Fruit fly (Drosophila melanogaster) whole organism, embryonic: ENCODE results near the gene Nf-YA.
A peak's percentile ranks its signal among the peaks of the same experiment; 100 is the strongest.

Experiments used
- Adf1 ChIP-seq: fragments of 200-800 bp; sonication (Bioruptor generic); IDR thresholded peaks from 2 replicates; pipeline ENCODE4 v1.3.6; 2022; ENCODE audit warnings: missing biosample characterization, missing genetic modification characterization
- Atf-2 ChIP-seq: fragments of 200-800 bp; sonication (Bioruptor generic); optimal IDR thresholded peaks from 2 replicates; lab custom pipeline; 2016; ENCODE audit warnings: missing biosample characterization, missing genetic modification characterization
- CG12391 ChIP-seq: fragments of 200-800 bp; sonication (Bioruptor generic); optimal IDR thresholded peaks from 3 replicates; lab custom pipeline; 2018; ENCODE audit warnings: missing biosample characterization, mild to moderate bottlenecking, missing genetic modification characterization, moderate library complexity
- CG12769 ChIP-seq: fragments of 200-800 bp; sonication (Bioruptor generic); optimal IDR thresholded peaks from 2 replicates; lab custom pipeline; 2019; ENCODE audit warnings: missing biosample characterization, mild to moderate bottlenecking, missing genetic modification characterization, moderate library complexity
- CG13123 ChIP-seq: fragments of 200-800 bp; sonication (Bioruptor generic); optimal IDR thresholded peaks from 2 replicates; lab custom pipeline; 2016; ENCODE audit warnings: missing biosample characterization, missing genetic modification characterization
- CG15073 ChIP-seq: fragments of 200-800 bp; sonication (Bioruptor generic); optimal IDR thresholded peaks from 2 replicates; lab custom pipeline; 2016; ENCODE audit warnings: missing biosample characterization, missing genetic modification characterization
- CG1647 ChIP-seq: fragments of 200-800 bp; sonication (Bioruptor generic); optimal IDR thresholded peaks from 3 replicates; lab custom pipeline; 2016; ENCODE audit warnings: missing biosample characterization, missing genetic modification characterization
- CG17359 ChIP-seq: fragments of 200-800 bp; sonication (Bioruptor generic); optimal IDR thresholded peaks from 3 replicates; lab custom pipeline; 2018; ENCODE audit warnings: missing biosample characterization, mild to moderate bottlenecking, missing genetic modification characterization, moderate library complexity
- CG17385 ChIP-seq: fragments of 200-800 bp; sonication (Bioruptor generic); optimal IDR thresholded peaks from 3 replicates; lab custom pipeline; 2018; ENCODE audit warnings: missing biosample characterization, mild to moderate bottlenecking, missing genetic modification characterization
- CG30431 ChIP-seq: fragments of 200-800 bp; sonication (Bioruptor generic); optimal IDR thresholded peaks from 2 replicates; lab custom pipeline; 2017; ENCODE audit warnings: missing biosample characterization, missing genetic modification characterization
- CG3163 ChIP-seq: fragments of 200-800 bp; sonication (Bioruptor generic); optimal IDR thresholded peaks from 3 replicates; lab custom pipeline; 2016; ENCODE audit warnings: missing biosample characterization, missing genetic modification characterization
- CG33213 ChIP-seq: fragments of 200-800 bp; sonication (Bioruptor generic); optimal IDR thresholded peaks from 3 replicates; lab custom pipeline; 2016; ENCODE audit warnings: missing biosample characterization, missing genetic modification characterization
- CG4730 ChIP-seq: fragments of 200-800 bp; sonication (Bioruptor generic); IDR thresholded peaks from 2 replicates; pipeline ENCODE4 v1.3.6; 2022; ENCODE audit warnings: missing biosample characterization, missing genetic modification characterization
- CG5180 ChIP-seq: fragments of 200-800 bp; sonication (Bioruptor generic); optimal IDR thresholded peaks from 3 replicates; lab custom pipeline; 2017; ENCODE audit warnings: missing biosample characterization, missing genetic modification characterization, mild to moderate bottlenecking, moderate library complexity, missing genetic modification reagents
- CG5245 ChIP-seq: fragments of 200-800 bp; sonication (Bioruptor generic); optimal IDR thresholded peaks from 3 replicates; lab custom pipeline; 2016; ENCODE audit warnings: missing biosample characterization, missing genetic modification characterization
- CG6654 ChIP-seq: fragments of 200-800 bp; sonication (Bioruptor generic); optimal IDR thresholded peaks from 2 replicates; lab custom pipeline; 2017; ENCODE audit warnings: missing biosample characterization, mild to moderate bottlenecking, missing genetic modification characterization
- CG6854 ChIP-seq: fragments of 200-800 bp; sonication (Bioruptor generic); optimal IDR thresholded peaks from 3 replicates; lab custom pipeline; 2017; ENCODE audit warnings: missing biosample characterization, mild to moderate bottlenecking, missing genetic modification characterization
- CG8359 ChIP-seq: fragments of 200-800 bp; sonication (Bioruptor generic); optimal IDR thresholded peaks from 2 replicates; lab custom pipeline; 2017; ENCODE audit warnings: missing biosample characterization, mild to moderate bottlenecking, missing genetic modification characterization, borderline replicate concordance
- CTCF ChIP-seq: fragments of 200-800 bp; sonication (Bioruptor generic); optimal IDR thresholded peaks from 2 replicates; lab custom pipeline; 2017; ENCODE audit warnings: missing biosample characterization, mild to moderate bottlenecking, missing genetic modification characterization, moderate library complexity
- CkIIα-i1 ChIP-seq: fragments of 200-800 bp; sonication (Bioruptor generic); IDR thresholded peaks from 2 replicates; pipeline ENCODE4 v1.3.6; 2022; ENCODE audit warnings: missing biosample characterization, missing genetic modification characterization
- Dad ChIP-seq: fragments of 200-800 bp; sonication (Bioruptor generic); optimal IDR thresholded peaks from 3 replicates; lab custom pipeline; 2016; ENCODE audit warnings: missing biosample characterization, missing genetic modification characterization
- Dp ChIP-seq: fragments of 200-800 bp; sonication (Bioruptor generic); optimal IDR thresholded peaks from 2 replicates; lab custom pipeline; 2018; ENCODE audit warnings: missing biosample characterization, mild to moderate bottlenecking, missing genetic modification characterization, moderate library complexity
- Fer1 ChIP-seq: fragments of 200-800 bp; sonication (Bioruptor generic); optimal IDR thresholded peaks from 2 replicates; lab custom pipeline; 2017; ENCODE audit warnings: missing biosample characterization, mild to moderate bottlenecking, missing genetic modification characterization
- Hey ChIP-seq: fragments of 200-800 bp; sonication (Bioruptor generic); optimal IDR thresholded peaks from 3 replicates; lab custom pipeline; 2018; ENCODE audit warnings: missing biosample characterization, mild to moderate bottlenecking, missing genetic modification characterization
- Kr ChIP-seq: fragments of 200-800 bp; sonication (Bioruptor generic); optimal IDR thresholded peaks from 2 replicates; lab custom pipeline; 2017; ENCODE audit warnings: missing biosample characterization, mild to moderate bottlenecking, missing genetic modification characterization
- Mad ChIP-seq: fragments of 200-800 bp; sonication (Bioruptor generic); optimal IDR thresholded peaks from 2 replicates; lab custom pipeline; 2016; ENCODE audit warnings: missing biosample characterization, missing genetic modification characterization
- Myb ChIP-seq: fragments of 200-800 bp; sonication (Bioruptor generic); optimal IDR thresholded peaks from 2 replicates; lab custom pipeline; 2016; ENCODE audit warnings: missing biosample characterization, missing genetic modification characterization
- NFAT ChIP-seq: fragments of 200-800 bp; sonication (Bioruptor generic); IDR thresholded peaks from 2 replicates; pipeline ENCODE4 v1.3.6; 2022; ENCODE audit warnings: missing biosample characterization, missing genetic modification characterization
- NK7.1 ChIP-seq: fragments of 200-800 bp; sonication (Bioruptor generic); optimal IDR thresholded peaks from 3 replicates; lab custom pipeline; 2016; ENCODE audit warnings: missing biosample characterization, missing genetic modification characterization
- Ptx1 ChIP-seq: fragments of 200-800 bp; sonication (Bioruptor generic); IDR thresholded peaks from 2 replicates; pipeline ENCODE4 v1.3.6; 2022; ENCODE audit warnings: missing biosample characterization, missing genetic modification characterization
- Vsx1 ChIP-seq: fragments of 200-800 bp; sonication (Bioruptor generic); optimal IDR thresholded peaks from 2 replicates; lab custom pipeline; 2017; ENCODE audit warnings: missing biosample characterization, mild to moderate bottlenecking, missing genetic modification characterization, missing genetic modification reagents
- Xbp1 ChIP-seq: fragments of 200-800 bp; sonication (Bioruptor generic); optimal IDR thresholded peaks from 3 replicates; lab custom pipeline; 2016; ENCODE audit warnings: missing biosample characterization, mild to moderate bottlenecking, missing genetic modification characterization
- cg ChIP-seq: fragments of 200-800 bp; sonication (Bioruptor generic); optimal IDR thresholded peaks from 3 replicates; lab custom pipeline; 2019; ENCODE audit warnings: missing biosample characterization, mild to moderate bottlenecking, missing genetic modification characterization, moderate library complexity
- chm ChIP-seq: fragments of 200-800 bp; sonication (Bioruptor generic); IDR thresholded peaks from 2 replicates; pipeline ENCODE4 v1.3.6; 2022; ENCODE audit warnings: missing biosample characterization, missing genetic modification characterization
- chn ChIP-seq: fragments of 200-800 bp; sonication (Bioruptor generic); optimal IDR thresholded peaks from 2 replicates; lab custom pipeline; 2016; ENCODE audit warnings: missing biosample characterization, missing genetic modification characterization
- exex ChIP-seq: fragments of 200-800 bp; sonication (Bioruptor generic); optimal IDR thresholded peaks from 4 replicates; lab custom pipeline; 2018; ENCODE audit warnings: missing biosample characterization, mild to moderate bottlenecking, missing genetic modification characterization, moderate library complexity
- hbn ChIP-seq: fragments of 200-800 bp; sonication (Bioruptor generic); IDR thresholded peaks from 2 replicates; pipeline ENCODE4 v1.3.6; 2022; ENCODE audit warnings: missing biosample characterization, missing genetic modification characterization; ENCODE audit not compliant: partially characterized antibody
- her ChIP-seq: fragments of 200-800 bp; sonication (Bioruptor generic); optimal IDR thresholded peaks from 2 replicates; lab custom pipeline; 2016; ENCODE audit warnings: missing biosample characterization, missing genetic modification characterization
- inv ChIP-seq: fragments of 200-800 bp; sonication (Bioruptor generic); IDR thresholded peaks from 2 replicates; pipeline ENCODE4 v1.3.6; 2022; ENCODE audit warnings: missing biosample characterization, missing genetic modification characterization; ENCODE audit not compliant: partially characterized antibody
- lbe ChIP-seq: fragments of 200-800 bp; sonication (Bioruptor generic); optimal IDR thresholded peaks from 2 replicates; lab custom pipeline; 2016; ENCODE audit warnings: missing biosample characterization, mild to moderate bottlenecking, missing genetic modification characterization
- lilli ChIP-seq: fragments of 200-800 bp; sonication (Bioruptor generic); optimal IDR thresholded peaks from 3 replicates; lab custom pipeline; 2016; ENCODE audit warnings: missing biosample characterization, missing genetic modification characterization
- mam ChIP-seq: fragments of 200-800 bp; sonication (Bioruptor generic); optimal IDR thresholded peaks from 3 replicates; lab custom pipeline; 2016; ENCODE audit warnings: missing biosample characterization, missing genetic modification characterization
- nerfin-2 ChIP-seq: fragments of 200-800 bp; sonication (Bioruptor generic); IDR thresholded peaks from 2 replicates; pipeline ENCODE4 v1.3.6; 2022; ENCODE audit warnings: missing biosample characterization, missing genetic modification characterization; ENCODE audit not compliant: partially characterized antibody
- odd ChIP-seq: fragments of 200-800 bp; sonication (Bioruptor generic); optimal IDR thresholded peaks from 2 replicates; lab custom pipeline; 2017; ENCODE audit warnings: missing biosample characterization, mild to moderate bottlenecking, missing genetic modification characterization
- p53 ChIP-seq: fragments of 200-800 bp; sonication (Bioruptor generic); optimal IDR thresholded peaks from 2 replicates; lab custom pipeline; 2016; ENCODE audit warnings: missing biosample characterization, missing genetic modification characterization
- phol ChIP-seq: fragments of 200-800 bp; sonication (Bioruptor generic); optimal IDR thresholded peaks from 3 replicates; lab custom pipeline; 2018; ENCODE audit warnings: missing biosample characterization, mild to moderate bottlenecking, missing genetic modification characterization, moderate library complexity
- prd ChIP-seq, 3 experiments: fragments of >200 bp in 2 of 3; fragments of 200-800 bp in 1 of 3; sonication (Bioruptor generic) in 1 of 3; optimal IDR thresholded peaks in 2 of 3; IDR thresholded peaks in 1 of 3; 2 replicates in 2 of 3; 3 replicates in 1 of 3; pipeline versions ENCODE4 v1.3.6 to Lab custom; 2017 to 2022; ENCODE audit warnings: missing biosample characterization in 1 of 3, missing genetic modification characterization in 1 of 3
- pzg ChIP-seq: fragments of 200-800 bp; sonication (Bioruptor generic); optimal IDR thresholded peaks from 3 replicates; lab custom pipeline; 2018; ENCODE audit warnings: missing biosample characterization, mild to moderate bottlenecking, missing genetic modification characterization, moderate library complexity
- ranshi ChIP-seq: fragments of 200-800 bp; sonication (Bioruptor generic); IDR thresholded peaks from 2 replicates; pipeline ENCODE4 v1.3.6; 2022; ENCODE audit warnings: missing biosample characterization, missing genetic modification characterization
- sr ChIP-seq: fragments of 200-800 bp; sonication (Bioruptor generic); IDR thresholded peaks from 3 replicates; pipeline ENCODE4 v1.3.6; 2022; ENCODE audit warnings: missing biosample characterization, missing genetic modification characterization
- trh ChIP-seq: fragments of 200-800 bp; sonication (Bioruptor generic); optimal IDR thresholded peaks from 2 replicates; lab custom pipeline; 2016; ENCODE audit warnings: missing biosample characterization, missing genetic modification characterization

Nf-YA gene

DNA sequence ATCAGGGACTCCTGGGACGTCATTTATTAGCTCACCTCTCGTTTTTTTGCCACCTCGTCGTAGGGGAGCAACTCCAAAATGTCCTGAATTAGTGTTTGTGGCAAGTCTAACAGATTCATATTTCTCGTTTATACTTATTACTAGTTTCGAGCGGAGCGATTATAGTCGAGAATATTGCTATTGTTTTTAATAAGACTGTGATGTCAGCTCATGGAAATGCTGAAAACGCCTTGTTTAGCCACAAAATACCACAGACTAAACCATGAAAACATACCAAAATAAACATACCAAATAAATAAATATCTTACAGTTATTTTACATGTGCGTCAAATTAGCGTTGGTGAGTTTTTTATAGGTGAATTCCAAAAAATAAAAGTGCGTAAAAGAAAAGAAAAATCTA is 45.5 kb upstream of the Nf-YA start, which contains the start of gene pall (continued):
- peak; percentile 34 for TF ChIP-seq Fer1 (GFP tag; lab: Kevin White, UChicago)
- no peak for TF ChIP-seq CG12769 (tag; lab: Kevin White, UChicago)
- no peak for TF ChIP-seq ranshi (GFP tag; lab: Robert Waterston, UW)
- no peak for TF ChIP-seq phol (tag; lab: Kevin White, UChicago)
- TF ChIP-seq CG17385 (GFP tag; lab: Kevin White, UChicago), result no peak
- no peak for TF ChIP-seq CG1647 (GFP tag; lab: Kevin White, UChicago)
- TF ChIP-seq CG6854, result peak; percentile 13
- no peak for TF ChIP-seq cg
- no peak for TF ChIP-seq CG17359
- TF ChIP-seq CTCF (GFP tag; lab: Kevin White, UChicago), result peak; percentile 63
- peak; percentile 86 for TF ChIP-seq pzg (GFP tag; lab: Kevin White, UChicago)
- no peak for TF ChIP-seq CG30431 (GFP tag; lab: Kevin White, UChicago)
- TF ChIP-seq CG33213, result no peak
- peak; percentile 55 for TF ChIP-seq Dp
- TF ChIP-seq CG15073, result no peak
- TF ChIP-seq, all 482 proteins: peak for 36

DNA sequence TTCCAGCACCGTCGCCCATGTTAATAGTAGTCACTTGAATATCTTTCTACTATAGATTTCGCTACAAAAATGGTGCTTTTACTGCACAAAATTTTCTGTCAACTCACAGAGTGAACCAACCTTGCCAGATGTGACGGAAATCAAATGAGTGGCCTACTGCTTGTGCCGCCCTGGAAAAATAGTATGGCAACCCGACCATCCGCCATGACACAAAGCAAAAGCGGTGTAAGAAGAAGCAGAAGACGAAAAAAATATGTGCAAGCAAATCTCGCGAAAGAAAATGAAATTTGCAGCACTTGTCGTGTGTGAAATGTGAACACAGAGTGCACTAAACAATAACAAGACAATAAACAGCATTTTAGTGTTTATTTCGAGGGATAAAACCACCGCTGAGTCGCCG is 34.8 kb upstream of the Nf-YA start, which contains the start of the genes Uch-L5 and Jarid2:
Uch-L5 (minus strand) TSS at position 137 of the 400 bp plus-strand sequence.
Jarid2 (plus strand) TSS at position 210 of the 400 bp plus-strand sequence.
- TF ChIP-seq her (GFP tag; lab: Kevin White, UChicago), result peak; percentile 79
- TF ChIP-seq odd (GFP tag; lab: Kevin White, UChicago), result no peak
- peak; percentile 60 for TF ChIP-seq Adf1 (GFP tag; lab: Robert Waterston, UW)
- TF ChIP-seq inv, result peak; percentile 41; the same call in 1 of the 2 replicates
- TF ChIP-seq p53 (GFP tag; lab: Kevin White, UChicago), result peak; percentile 55
- no peak for TF ChIP-seq Vsx1 (GFP tag; lab: Kevin White, UChicago)
- TF ChIP-seq CG5245, result peak; percentile 41
- TF ChIP-seq chn (GFP tag; lab: Kevin White, UChicago), result peak; percentile 65
- TF ChIP-seq chm (GFP tag; lab: Robert Waterston, UW), result 0 out of 2 replicates have a peak, but pooled peaks have one; percentile 41
- TF ChIP-seq Atf-2 (GFP tag; lab: Kevin White, UChicago), result peak; percentile 9
- TF ChIP-seq CG4730 (GFP tag; lab: Robert Waterston, UW), result no peak
- peak; percentile 69 for TF ChIP-seq NFAT (GFP tag; lab: Robert Waterston, UW)
- peak; percentile 72 for TF ChIP-seq lilli (GFP tag; lab: Kevin White, UChicago)
- TF ChIP-seq NK7.1 (GFP tag; lab: Kevin White, UChicago), result no peak
- TF ChIP-seq exex, result no peak
- TF ChIP-seq CG5180 (GFP tag; lab: Kevin White, UChicago), result no peak
- no peak for TF ChIP-seq lbe (GFP tag; lab: Kevin White, UChicago)
- peak; percentile 43 for TF ChIP-seq Mad (GFP tag; lab: Kevin White, UChicago)
- no peak for TF ChIP-seq CG6654
- no peak for TF ChIP-seq trh (GFP tag; lab: Kevin White, UChicago)
- 0 out of 2 replicates have a peak, but pooled peaks have one; percentile 23 for TF ChIP-seq Ptx1 (GFP tag; lab: Robert Waterston, UW)
- TF ChIP-seq CG13123 (GFP tag; lab: Kevin White, UChicago), result peak; percentile 41
- TF ChIP-seq Dad (GFP tag; lab: Kevin White, UChicago), result peak; percentile 51
- no peak for TF ChIP-seq Kr (GFP tag; lab: Kevin White, UChicago)
- no peak for TF ChIP-seq sr
- peak; percentile 40 for TF ChIP-seq CG3163 (GFP tag; lab: Kevin White, UChicago)
- no peak for TF ChIP-seq nerfin-2 (GFP tag; lab: Robert Waterston, UW)
- peak; percentile 76 for TF ChIP-seq mam (GFP tag; lab: Kevin White, UChicago)
- peak; percentile 68 for TF ChIP-seq Xbp1 (GFP tag; lab: Kevin White, UChicago)
- no peak for TF ChIP-seq Hey (tag; lab: Kevin White, UChicago)
- TF ChIP-seq CG12391, result peak; percentile 54
- no peak for TF ChIP-seq hbn (GFP tag; lab: Robert Waterston, UW)
- no peak for TF ChIP-seq CkIIα-i1 (GFP tag; lab: Robert Waterston, UW)
- peak; percentile 63 for TF ChIP-seq Myb
- TF ChIP-seq prd (optimal IDR thresholded peaks at IDR 0.05; lab: Kevin White, UChicago), result no peak
- TF ChIP-seq prd (GFP tag; IDR thresholded peaks at IDR 0.05; lab: Robert Waterston, UW), result 0 out of 3 replicates have a peak, but pooled peaks have one; percentile 27
- no peak for TF ChIP-seq CG8359 (GFP tag; lab: Kevin White, UChicago)
